Worm (Caenorhabditis elegans): ENCODE measurements around the gene C17C3.15.

C17C3.15 gene

DNA sequence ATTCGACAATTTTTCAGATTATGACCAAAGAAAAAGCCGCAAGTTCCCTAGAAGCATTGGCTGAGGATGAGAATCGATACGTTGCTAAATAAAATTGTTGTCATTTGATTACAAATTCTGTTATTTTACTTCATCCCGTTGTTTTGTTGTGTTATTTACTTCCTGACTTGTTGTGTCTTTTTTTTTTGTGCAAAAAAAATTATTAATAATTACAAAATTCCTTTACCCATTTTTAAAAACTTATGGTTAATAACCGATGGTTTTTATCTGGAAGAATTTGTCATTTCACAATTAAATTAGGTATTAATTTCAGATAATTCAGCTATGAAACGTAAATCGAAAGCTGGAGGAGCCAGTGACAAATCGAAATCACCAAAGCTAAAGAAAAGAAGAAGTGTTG lies 25.8 kb downstream of the C17C3.15 start, which contains the start of gene C17G10.1:
C17G10.1 (plus strand) TSS at position 301 of the 400 bp plus-strand sequence.
- no peak for TF ChIP-seq fkh-4 (tag; optimal IDR thresholded peaks at IDR 0.05; ENCODE audit: borderline replicate concordance)

DNA sequence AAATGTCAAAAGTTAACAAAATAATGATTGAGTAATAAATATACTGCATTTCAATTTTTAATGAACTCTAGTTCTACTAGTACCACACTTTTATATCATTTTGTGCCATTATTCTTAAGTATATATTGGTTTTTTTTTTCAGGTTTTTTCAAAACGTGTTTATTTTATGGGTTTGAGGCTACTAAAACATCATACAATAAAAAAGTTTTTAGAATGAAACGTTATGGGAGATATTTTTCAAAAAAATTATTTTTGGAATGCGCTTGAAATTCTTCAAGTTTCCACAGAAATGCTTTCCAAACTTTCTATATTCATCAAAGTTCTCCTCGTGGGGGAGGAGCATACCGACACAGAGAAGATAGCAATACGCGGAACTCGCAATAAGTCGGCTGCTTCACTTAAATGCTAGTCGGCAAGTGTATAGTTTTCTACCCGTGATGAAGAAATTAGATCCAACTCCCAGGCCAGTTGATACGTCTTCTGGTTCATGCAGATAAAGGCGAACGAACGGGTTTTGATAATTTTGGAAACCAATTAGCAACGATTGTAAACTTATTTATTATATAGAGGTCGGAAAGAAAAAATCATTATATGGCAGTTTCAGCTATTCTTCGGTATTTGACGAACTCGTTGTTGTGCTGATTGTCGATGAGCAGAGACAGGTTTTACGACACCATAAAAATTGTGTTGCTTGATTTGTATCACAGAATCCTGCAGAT lies 29.0 kb downstream of the C17C3.15 start, which contains the start of gene C17G10.10:
C17G10.10 (minus strand) TSS at position 51 of the 719 bp plus-strand sequence.
- no peak for TF ChIP-seq pag-3 (tag; optimal IDR thresholded peaks at IDR 0.05; ENCODE audit: borderline replicate concordance, insufficient read depth)
- peak; percentile 57 for TF ChIP-seq hpl-2 (GFP tag; optimal IDR thresholded peaks at IDR 0.05)
- TF ChIP-seq mab-9 (GFP tag; IDR thresholded peaks at IDR 0.05): no peak
- TF ChIP-seq nhr-76 (tag; optimal IDR thresholded peaks at IDR 0.05): no peak
- TF ChIP-seq pqm-1 (tag; optimal IDR thresholded peaks at IDR 0.05): no peak
- TF ChIP-seq nhr-237 (tag; optimal IDR thresholded peaks at IDR 0.05): no peak
- peak; percentile 65 for TF ChIP-seq fos-1 (tag; optimal IDR thresholded peaks at IDR 0.05)
- TF ChIP-seq mep-1 (tag; optimal IDR thresholded peaks at IDR 0.05): peak; percentile 60
- TF ChIP-seq irx-1 (tag; optimal IDR thresholded peaks at IDR 0.05): peak; percentile 63
- TF ChIP-seq rnt-1 (tag; optimal IDR thresholded peaks at IDR 0.05): peak; percentile 92
- TF ChIP-seq alr-1 (tag; optimal IDR thresholded peaks at IDR 0.05; ENCODE audit: borderline replicate concordance): no peak
- TF ChIP-seq vab-15 (tag; optimal IDR thresholded peaks at IDR 0.05): no peak
- TF ChIP-seq lin-13 (GFP tag; optimal IDR thresholded peaks at IDR 0.05): peak; percentile 57
- peak; percentile 95 for TF ChIP-seq ama-1 (optimal IDR thresholded peaks at IDR 0.05)
- peak; percentile 60 for TF ChIP-seq unc-130 (tag; optimal IDR thresholded peaks at IDR 0.05)
- TF ChIP-seq isw-1 (GFP tag; IDR thresholded peaks at IDR 0.05): no peak; the same call in 1 of the 2 replicates
- TF ChIP-seq nhr-11 (tag; optimal IDR thresholded peaks at IDR 0.05): peak; percentile 35
- TF ChIP-seq swsn-7 (tag; optimal IDR thresholded peaks at IDR 0.05): peak; percentile 83
- TF ChIP-seq ztf-4 (tag; optimal IDR thresholded peaks at IDR 0.05): peak; percentile 73
- no peak for TF ChIP-seq nhr-28 (tag; optimal IDR thresholded peaks at IDR 0.05)
- peak; percentile 95 for TF ChIP-seq nhr-20 (tag; optimal IDR thresholded peaks at IDR 0.05)
- no peak for TF ChIP-seq ets-5 (GFP tag; IDR thresholded peaks at IDR 0.05)
- peak; percentile 54 to 70 for TF ChIP-seq lsy-2 (tag; optimal IDR thresholded peaks at IDR 0.05)
- TF ChIP-seq C34B4.2 (tag; optimal IDR thresholded peaks at IDR 0.05): no peak
- peak; percentile 73 for TF ChIP-seq tbx-2 (tag; optimal IDR thresholded peaks at IDR 0.05)
- TF ChIP-seq ceh-8 (GFP tag; optimal IDR thresholded peaks at IDR 0.05): no peak
- TF ChIP-seq sup-37 (GFP tag; optimal IDR thresholded peaks at IDR 0.05): peak; percentile 75
- TF ChIP-seq lin-39 (tag; optimal IDR thresholded peaks at IDR 0.05): peak; percentile 68
- TF ChIP-seq skn-1 (tag; optimal IDR thresholded peaks at IDR 0.05): no peak
- no peak for TF ChIP-seq hlh-4 (tag; optimal IDR thresholded peaks at IDR 0.05)
- no peak for TF ChIP-seq nhr-84 (tag; optimal IDR thresholded peaks at IDR 0.05)
- no peak for TF ChIP-seq fkh-4 (tag; optimal IDR thresholded peaks at IDR 0.05; ENCODE audit: borderline replicate concordance)
- TF ChIP-seq pax-3 (tag; optimal IDR thresholded peaks at IDR 0.05): peak; percentile 19
- TF ChIP-seq fkh-8 (tag; optimal IDR thresholded peaks at IDR 0.05): no peak
- peak; percentile 88 for TF ChIP-seq nhr-19 (GFP tag; conservative IDR thresholded peaks at IDR 0.05)
- peak; percentile 4 for TF ChIP-seq efl-3 (GFP tag; optimal IDR thresholded peaks at IDR 0.05)
- no peak for TF ChIP-seq sox-4 (tag; optimal IDR thresholded peaks at IDR 0.05)
- TF ChIP-seq unc-30 (tag; optimal IDR thresholded peaks at IDR 0.05): no peak
- peak; percentile 30 for TF ChIP-seq C04F5.9 (tag; optimal IDR thresholded peaks at IDR 0.05)
- TF ChIP-seq ceh-88 (GFP tag; IDR thresholded peaks at IDR 0.05): no peak
- TF ChIP-seq lin-14 (GFP tag; optimal IDR thresholded peaks at IDR 0.05): peak; percentile 82
- TF ChIP-seq jun-1 (tag; optimal IDR thresholded peaks at IDR 0.05): peak; percentile 56
- peak; percentile 28 for TF ChIP-seq lir-3 (tag; optimal IDR thresholded peaks at IDR 0.05; ENCODE audit: poor library complexity)
- TF ChIP-seq hlh-17 (GFP tag; optimal IDR thresholded peaks at IDR 0.05; ENCODE audit: borderline replicate concordance): peak; percentile 59
- peak; percentile 11 for TF ChIP-seq unc-86 (tag; optimal IDR thresholded peaks at IDR 0.05)
- peak; percentile 43 for TF ChIP-seq zip-4 (GFP tag; optimal IDR thresholded peaks at IDR 0.05)
- TF ChIP-seq nhr-85 (tag): peak; percentile 92
- peak; percentile 6 for TF ChIP-seq egl-13 (tag; optimal IDR thresholded peaks at IDR 0.05)
- TF ChIP-seq nhr-47 (tag; optimal IDR thresholded peaks at IDR 0.05): peak; percentile 86
